Worm (Caenorhabditis elegans) whole organism, early embryonic: ENCODE data around the gene K05B2.2.

ENCODE experiments used
- F13C5.2 ChIP-seq: sonication (generic microtip); optimal IDR thresholded peaks from 2 replicates; lab custom pipeline; 2017; ENCODE audit warnings: mild to moderate bottlenecking, missing genetic modification characterization, inconsistent platforms, missing compliant biosample characterization
- ama-1 ChIP-seq: fragments of 150-350 bp; optimal IDR thresholded peaks from 2 replicates; lab custom pipeline; 2014
- ceh-13 ChIP-seq: fragments of 200-800 bp; sonication (Bioruptor generic); optimal IDR thresholded peaks from 2 replicates; lab custom pipeline; 2018; ENCODE audit warnings: mild to moderate bottlenecking, missing genetic modification characterization, missing compliant biosample characterization
- ceh-36 ChIP-seq: sonication (generic microtip); optimal IDR thresholded peaks from 2 replicates; lab custom pipeline; 2016; ENCODE audit warnings: missing genetic modification characterization, inconsistent platforms, missing compliant biosample characterization
- flt-1 ChIP-seq: fragments of 200-800 bp; sonication (Bioruptor generic); IDR thresholded peaks from 2 replicates; pipeline ENCODE4 v1.3.6; 2022; ENCODE audit warnings: missing genetic modification characterization, missing compliant biosample characterization
- hmbx-1 ChIP-seq: sonication (generic microtip); optimal IDR thresholded peaks from 2 replicates; lab custom pipeline; 2016; ENCODE audit warnings: mild to moderate bottlenecking, missing genetic modification characterization, missing compliant biosample characterization
- hmg-4 ChIP-seq: fragments of 200-800 bp; sonication (Bioruptor generic); optimal IDR thresholded peaks from 2 replicates; lab custom pipeline; 2018; ENCODE audit warnings: mild to moderate bottlenecking, missing genetic modification characterization, missing compliant biosample characterization
- scrt-1 ChIP-seq: fragments of 200-800 bp; sonication (Bioruptor generic); IDR thresholded peaks from 2 replicates; pipeline ENCODE4 v1.3.6; 2022; ENCODE audit warnings: missing genetic modification characterization, missing compliant biosample characterization
- tra-4 ChIP-seq: sonication (generic microtip); optimal IDR thresholded peaks from 2 replicates; lab custom pipeline; 2017; ENCODE audit warnings: missing genetic modification characterization, missing compliant biosample characterization

- TF ChIP-seq F13C5.2 (tag; lab: Kevin White, UChicago) (no peak), tra-4 (tag; lab: Kevin White, UChicago) (no peak), ceh-13 (GFP tag; lab: Kevin White, UChicago) (no peak), scrt-1 (no peak), ama-1 (lab: Kevin White, UChicago) (no peak), ceh-36 (no peak), flt-1 (no peak), hmg-4 (GFP tag; lab: Kevin White, UChicago) (no peak), hmbx-1 (tag; lab: Kevin White, UChicago) (no peak)
Measured at ce11 chrX:4929657-4930056, 23.8 kb downstream of the K05B2.2 start, which contains the start of gene mct-4.
